Fruit fly (Drosophila melanogaster): ENCODE results near the gene Roc1a.

Gene Roc1a

DNA sequence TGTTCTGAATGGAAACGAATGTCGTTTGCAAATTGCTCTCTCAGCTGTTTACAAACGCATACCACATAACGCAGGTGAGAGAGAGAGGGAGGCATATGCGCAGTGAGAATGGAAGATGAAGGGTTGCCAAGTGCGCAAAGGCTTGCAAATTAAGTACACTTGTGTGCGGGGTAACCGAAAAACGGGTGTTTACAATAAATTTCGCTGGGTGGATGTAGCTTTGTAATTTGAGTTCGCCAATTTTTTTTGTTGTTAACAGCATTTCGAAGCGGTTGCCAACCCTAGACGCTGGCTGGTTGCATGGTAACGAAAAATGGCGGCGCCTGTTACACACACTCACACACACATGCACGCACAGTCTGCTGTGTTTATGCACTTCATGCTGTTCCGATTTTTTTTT lies 7.8 kb downstream of the Roc1a start (continued):
- TF ChIP-seq Nf-YA (GFP tag; IDR thresholded peaks at IDR 0.05) (peak; percentile 92), cad (GFP tag; optimal IDR thresholded peaks at IDR 0.05) (no peak), CG2129 (GFP tag; IDR thresholded peaks at IDR 0.05; ENCODE audit: partially characterized antibody) (no peak), dysf (GFP tag; IDR thresholded peaks at IDR 0.05) (peak; percentile 98), Usf (GFP tag; optimal IDR thresholded peaks at IDR 0.05) (peak; percentile 88), CG30403 (GFP tag; optimal IDR thresholded peaks at IDR 0.05) (peak; percentile 92), Abd-B (GFP tag; optimal IDR thresholded peaks at IDR 0.05) (peak; percentile 90), pan (optimal IDR thresholded peaks at IDR 0.05) (no peak), pan (GFP tag; optimal IDR thresholded peaks at IDR 0.05 in 1 of 2, IDR thresholded peaks at IDR 0.05 in 1 of 2) (peak in 1 of 2 experiments; percentile 98), pnt (GFP tag; optimal IDR thresholded peaks at IDR 0.05) (peak; percentile 92), CG7987 (GFP tag; optimal IDR thresholded peaks at IDR 0.05) (peak; percentile 88), chif (GFP tag; optimal IDR thresholded peaks at IDR 0.05) (peak; percentile 92 to 93), CG6254 (GFP tag; optimal IDR thresholded peaks at IDR 0.05) (peak; percentile 94), Sry-δ (GFP tag; optimal IDR thresholded peaks at IDR 0.05) (peak; percentile 49), Dek (tag; optimal IDR thresholded peaks at IDR 0.05) (peak; percentile 94), rib (GFP tag; IDR thresholded peaks at IDR 0.05) (peak; percentile 96), CG11695 (GFP tag; IDR thresholded peaks at IDR 0.05) (peak; percentile 95), lab (GFP tag; optimal IDR thresholded peaks at IDR 0.05) (peak; percentile 97), CG1832 (GFP tag; optimal IDR thresholded peaks at IDR 0.05) (no peak), HLH3B (GFP tag; IDR thresholded peaks at IDR 0.05) (peak; percentile 96), CG17186 (GFP tag; optimal IDR thresholded peaks at IDR 0.05) (peak; percentile 89), CG33557 (GFP tag; optimal IDR thresholded peaks at IDR 0.05) (peak; percentile 92), Kr (GFP tag; optimal IDR thresholded peaks at IDR 0.05) (peak; percentile 81), Oaz (GFP tag; IDR thresholded peaks at IDR 0.05) (peak; percentile 94), CG12769 (tag; optimal IDR thresholded peaks at IDR 0.05) (peak; percentile 98), Pdp1 (GFP tag; optimal IDR thresholded peaks at IDR 0.05) (peak; percentile 94), CG1792 (GFP tag; optimal IDR thresholded peaks at IDR 0.05) (peak; percentile 87), CG4820 (GFP tag; optimal IDR thresholded peaks at IDR 0.05) (peak; percentile 92), Mes4 (GFP tag; optimal IDR thresholded peaks at IDR 0.05) (peak; percentile 93), Hr39 (optimal IDR thresholded peaks at IDR 0.05) (no peak), B-H2 (GFP tag; optimal IDR thresholded peaks at IDR 0.05) (peak; percentile 94), Dip2 (GFP tag; IDR thresholded peaks at IDR 0.05) (peak; percentile 55; the same call in 1 of the 2 replicates), CG17612 (GFP tag; IDR thresholded peaks at IDR 0.05) (peak; percentile 92), salm (tag; optimal IDR thresholded peaks at IDR 0.05) (peak; percentile 92), corto (GFP tag; optimal IDR thresholded peaks at IDR 0.05) (peak; percentile 90), Dref (GFP tag; IDR thresholded peaks at IDR 0.05) (peak; percentile 46), eyg (GFP tag; optimal IDR thresholded peaks at IDR 0.05) (peak; percentile 88), CG1233 (GFP tag; optimal IDR thresholded peaks at IDR 0.05) (peak; percentile 94), gsb-n (tag; optimal IDR thresholded peaks at IDR 0.05) (peak; percentile 90), amos (GFP tag; IDR thresholded peaks at IDR 0.05; ENCODE audit: partially characterized antibody) (no peak), emc (GFP tag; optimal IDR thresholded peaks at IDR 0.05) (peak; percentile 87), Mad (GFP tag; optimal IDR thresholded peaks at IDR 0.05) (peak; percentile 91), Taf1 (GFP tag; IDR thresholded peaks at IDR 0.05) (peak; percentile 95), inv (GFP tag; IDR thresholded peaks at IDR 0.05; ENCODE audit: partially characterized antibody) (no peak), Antp (GFP tag; optimal IDR thresholded peaks at IDR 0.05) (peak; percentile 97), CG9876 (GFP tag; optimal IDR thresholded peaks at IDR 0.05) (peak; percentile 90), CG12155 (GFP tag; optimal IDR thresholded peaks at IDR 0.05) (peak; percentile 92), stwl (tag; optimal IDR thresholded peaks at IDR 0.05) (peak; percentile 30), hbn (GFP tag; IDR thresholded peaks at IDR 0.05; ENCODE audit: partially characterized antibody) (no peak), CG9932 (GFP tag; IDR thresholded peaks at IDR 0.05) (peak; percentile 95), insv (GFP tag; optimal IDR thresholded peaks at IDR 0.05) (peak; percentile 26 to 74)
